Worm (Caenorhabditis elegans): ENCODE measurements around the gene F14F8.9.

The F14F8.9 gene

ce11 chrV:16645201-16645940, 23.0 kb downstream of the F14F8.9 start, which contains the start of gene W06G6.17:
Gene W06G6.17, minus strand, starts transcription at chrV:16645251.
- no peak for TF ChIP-seq blmp-1 (tag; optimal IDR thresholded peaks at IDR 0.05; ENCODE audit: insufficient read depth)

DNA sequence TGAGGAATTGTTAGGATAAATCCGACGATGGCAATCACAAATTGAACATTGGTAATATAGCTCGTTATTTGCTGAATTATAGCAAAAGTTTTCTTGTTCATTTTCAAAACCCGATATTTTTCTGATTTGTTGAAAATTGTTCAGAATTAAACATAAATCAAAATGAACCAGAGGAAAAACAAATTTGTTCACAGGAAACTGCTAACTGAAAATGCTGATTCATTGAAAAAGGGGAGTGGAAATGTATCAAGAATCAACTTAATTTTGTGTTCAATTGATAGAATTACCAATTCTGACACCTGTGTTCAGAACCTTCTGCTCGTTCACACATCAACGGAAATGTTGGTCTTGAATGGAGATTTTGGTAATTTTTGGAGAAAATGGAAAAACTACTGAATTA, 24.8 kb downstream of the F14F8.9 start, which contains the start of gene srw-77:
TSS of gene srw-77 (minus strand) at position 101 of the 400 bp plus-strand sequence.
- TF ChIP-seq R02D3.7 (tag; optimal IDR thresholded peaks at IDR 0.05) (no peak), elt-1 (tag; optimal IDR thresholded peaks at IDR 0.05) (no peak), nhr-12 (tag; optimal IDR thresholded peaks at IDR 0.05) (no peak), elt-3 (tag; optimal IDR thresholded peaks at IDR 0.05) (no peak), C34F6.9 (tag; optimal IDR thresholded peaks at IDR 0.05) (no peak), alr-1 (tag; optimal IDR thresholded peaks at IDR 0.05) (no peak), lin-11 (tag; optimal IDR thresholded peaks at IDR 0.05) (no peak), mdl-1 (tag; optimal IDR thresholded peaks at IDR 0.05) (no peak), ztf-4 (tag; optimal IDR thresholded peaks at IDR 0.05) (no peak), nhr-129 (tag; optimal IDR thresholded peaks at IDR 0.05) (no peak), ztf-1 (GFP tag; conservative IDR thresholded peaks at IDR 0.05) (no peak), nhr-11 (tag; optimal IDR thresholded peaks at IDR 0.05) (no peak), zag-1 (tag; optimal IDR thresholded peaks at IDR 0.05) (no peak), egl-27 (tag; optimal IDR thresholded peaks at IDR 0.05) (no peak), sma-9 (GFP tag; optimal IDR thresholded peaks at IDR 0.05) (no peak), sma-9 (tag; optimal IDR thresholded peaks at IDR 0.05) (no peak), peb-1 (tag; optimal IDR thresholded peaks at IDR 0.05) (no peak), lin-39 (tag; optimal IDR thresholded peaks at IDR 0.05) (no peak), unc-62 (GFP tag; optimal IDR thresholded peaks at IDR 0.05) (no peak), nhr-23 (tag; optimal IDR thresholded peaks at IDR 0.05) (no peak), nhr-10 (tag; optimal IDR thresholded peaks at IDR 0.05) (no peak)

DNA sequence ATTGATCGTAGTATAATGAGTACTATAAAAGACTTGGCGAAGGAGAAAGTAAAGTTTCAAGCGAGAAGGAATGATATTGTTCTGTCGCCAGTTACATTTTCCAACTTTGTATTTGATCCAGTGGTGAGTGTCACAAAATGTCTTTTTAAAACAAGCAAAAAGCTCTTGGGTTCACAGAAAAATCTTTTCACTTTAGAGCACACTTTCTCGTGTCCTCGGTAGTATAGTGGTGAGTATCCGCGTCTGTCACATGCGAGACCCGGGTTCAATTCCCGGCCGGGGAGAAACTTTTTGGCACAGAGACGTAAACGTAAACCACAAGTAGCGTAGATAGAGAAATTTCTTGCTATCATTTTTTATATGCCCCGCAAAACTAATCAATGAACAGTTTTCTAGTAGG, 28.0 kb downstream of the F14F8.9 start:
- TF ChIP-seq snpc-4 (tag; optimal IDR thresholded peaks at IDR 0.05) (no peak), sma-9 (GFP tag; optimal IDR thresholded peaks at IDR 0.05) (no peak), sma-9 (tag; optimal IDR thresholded peaks at IDR 0.05) (no peak), F13H6.1 (tag; optimal IDR thresholded peaks at IDR 0.05) (no peak), sma-3 (GFP tag; optimal IDR thresholded peaks at IDR 0.05) (no peak), ZK546.5 (tag; optimal IDR thresholded peaks at IDR 0.05) (no peak), ztf-1 (GFP tag; conservative IDR thresholded peaks at IDR 0.05) (no peak), nhr-237 (tag; optimal IDR thresholded peaks at IDR 0.05) (no peak), elt-1 (tag; optimal IDR thresholded peaks at IDR 0.05) (no peak), ztf-11 (tag; optimal IDR thresholded peaks at IDR 0.05) (no peak), unc-62 (GFP tag; optimal IDR thresholded peaks at IDR 0.05) (no peak), mbf-1 (tag; optimal IDR thresholded peaks at IDR 0.05) (no peak), nhr-23 (tag; optimal IDR thresholded peaks at IDR 0.05) (no peak), Y55F3AM.14 (GFP tag; optimal IDR thresholded peaks at IDR 0.05) (no peak), unc-55 (GFP tag; optimal IDR thresholded peaks at IDR 0.05) (no peak), nhr-11 (tag; optimal IDR thresholded peaks at IDR 0.05) (no peak), fos-1 (tag; optimal IDR thresholded peaks at IDR 0.05) (no peak), blmp-1 (tag; optimal IDR thresholded peaks at IDR 0.05; ENCODE audit: insufficient read depth) (no peak), sem-4 (tag; optimal IDR thresholded peaks at IDR 0.05) (no peak), ama-1 (optimal IDR thresholded peaks at IDR 0.05) (no peak)

DNA sequence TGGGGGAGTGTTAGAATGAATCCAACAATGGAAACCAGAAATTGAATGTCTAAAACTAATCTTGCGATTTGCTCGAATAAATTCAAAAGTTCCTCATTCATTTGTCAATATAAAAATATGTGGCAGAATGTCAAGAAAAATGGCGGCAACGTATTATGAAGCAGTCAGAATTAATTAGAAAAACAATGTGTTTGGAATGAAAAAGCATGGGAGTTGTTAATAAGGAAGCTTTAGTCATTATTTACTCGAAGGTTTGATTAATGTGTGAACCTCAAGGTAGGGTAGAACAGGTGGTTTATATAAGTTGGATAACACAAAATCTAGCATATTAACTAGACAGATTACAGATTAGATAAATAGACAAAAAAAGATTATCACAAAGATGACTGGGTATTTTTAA, 30.2 kb downstream of the F14F8.9 start, which contains the start of gene srw-76:
TSS of gene srw-76 (minus strand) at position 101 of the 400 bp plus-strand sequence.
- TF ChIP-seq unc-62 (GFP tag; optimal IDR thresholded peaks at IDR 0.05) (no peak), aly-2 (tag; optimal IDR thresholded peaks at IDR 0.05) (no peak), mdl-1 (tag; optimal IDR thresholded peaks at IDR 0.05) (no peak), lin-11 (tag; optimal IDR thresholded peaks at IDR 0.05) (no peak), nhr-6 (tag; optimal IDR thresholded peaks at IDR 0.05) (no peak), nhr-21 (tag; optimal IDR thresholded peaks at IDR 0.05) (no peak), elt-1 (tag; optimal IDR thresholded peaks at IDR 0.05) (no peak), dmd-4 (tag; optimal IDR thresholded peaks at IDR 0.05) (no peak), sma-3 (GFP tag; optimal IDR thresholded peaks at IDR 0.05) (no peak), blmp-1 (tag; optimal IDR thresholded peaks at IDR 0.05; ENCODE audit: insufficient read depth) (no peak), ztf-1 (GFP tag; conservative IDR thresholded peaks at IDR 0.05) (no peak), peb-1 (tag; optimal IDR thresholded peaks at IDR 0.05) (no peak), C34F6.9 (tag; optimal IDR thresholded peaks at IDR 0.05) (no peak), ztf-4 (tag; optimal IDR thresholded peaks at IDR 0.05) (no peak), lin-13 (GFP tag; optimal IDR thresholded peaks at IDR 0.05) (no peak)
